Fruit fly (Drosophila melanogaster): ENCODE data around the gene ACXD.

The ACXD gene

dm6 chr3L:2257412-2257862, 20.0 kb downstream of the ACXD start, which contains the start of the genes CG1275 and Elp5 (continued):
- peak; percentile 89 for TF ChIP-seq MTF-1 (GFP tag; optimal IDR thresholded peaks at IDR 0.05; ENCODE audit: borderline replicate concordance)
- peak; percentile 99 for TF ChIP-seq so (GFP tag; IDR thresholded peaks at IDR 0.05)
- peak; percentile 99 for TF ChIP-seq CG6175 (GFP tag; IDR thresholded peaks at IDR 0.05)
- peak; percentile 57 for TF ChIP-seq CG9797 (GFP tag; optimal IDR thresholded peaks at IDR 0.05)
- peak; percentile 100 for TF ChIP-seq Awh (GFP tag; IDR thresholded peaks at IDR 0.05)
- peak; percentile 99 for TF ChIP-seq stc (GFP tag; IDR thresholded peaks at IDR 0.05)
- peak; percentile 94 for TF ChIP-seq pb (GFP tag; optimal IDR thresholded peaks at IDR 0.05)
- TF ChIP-seq dimm (GFP tag; IDR thresholded peaks at IDR 0.05), result peak; percentile 99
- peak; percentile 64 for TF ChIP-seq pzg (GFP tag; optimal IDR thresholded peaks at IDR 0.05)
- peak; percentile 99 for TF ChIP-seq ap (GFP tag; IDR thresholded peaks at IDR 0.05)
- TF ChIP-seq sug (tag; optimal IDR thresholded peaks at IDR 0.05), result peak; percentile 96
- TF ChIP-seq Adf1 (GFP tag; IDR thresholded peaks at IDR 0.05), result peak; percentile 90
- TF ChIP-seq otp (GFP tag; IDR thresholded peaks at IDR 0.05), result peak; percentile 99
- peak; percentile 94 for TF ChIP-seq CG8089 (GFP tag; optimal IDR thresholded peaks at IDR 0.05)
- peak; percentile 97 for TF ChIP-seq CG12219 (GFP tag; optimal IDR thresholded peaks at IDR 0.05)
- peak; percentile 95 for TF ChIP-seq CG10431 (GFP tag; optimal IDR thresholded peaks at IDR 0.05)
- peak; percentile 99 for TF ChIP-seq CG4730 (GFP tag; IDR thresholded peaks at IDR 0.05)
- peak; percentile 96 for TF ChIP-seq tup (GFP tag; optimal IDR thresholded peaks at IDR 0.05)
- TF ChIP-seq zf30C (GFP tag; optimal IDR thresholded peaks at IDR 0.05), result no peak
- TF ChIP-seq Fer2 (tag; optimal IDR thresholded peaks at IDR 0.05), result peak; percentile 98
- no peak for TF ChIP-seq tna (GFP tag; IDR thresholded peaks at IDR 0.05; ENCODE audit: partially characterized antibody)
- TF ChIP-seq inv (GFP tag; IDR thresholded peaks at IDR 0.05; ENCODE audit: partially characterized antibody), result peak; percentile 24; the same call in 1 of the 2 replicates
- peak; percentile 98 for TF ChIP-seq sr (GFP tag; IDR thresholded peaks at IDR 0.05)
- peak; percentile 91 for TF ChIP-seq CG15011 (GFP tag; optimal IDR thresholded peaks at IDR 0.05)
- TF ChIP-seq lilli (GFP tag; optimal IDR thresholded peaks at IDR 0.05), result peak; percentile 99
- TF ChIP-seq Abd-B (GFP tag; optimal IDR thresholded peaks at IDR 0.05), result peak; percentile 98
- TF ChIP-seq CG30020 (tag; optimal IDR thresholded peaks at IDR 0.05), result peak; percentile 85
- TF ChIP-seq pum (GFP tag; optimal IDR thresholded peaks at IDR 0.05), result peak; percentile 97
- TF ChIP-seq GATAe (GFP tag; conservative IDR thresholded peaks at IDR 0.05), result peak; percentile 99
- peak; percentile 98 for TF ChIP-seq CG7928 (GFP tag; optimal IDR thresholded peaks at IDR 0.05)
- peak; percentile 98 for TF ChIP-seq wor (GFP tag; IDR thresholded peaks at IDR 0.05)
- TF ChIP-seq ac (GFP tag; optimal IDR thresholded peaks at IDR 0.05), result peak; percentile 80
- TF ChIP-seq CG1024 (GFP tag; IDR thresholded peaks at IDR 0.05), result peak; percentile 98
- peak; percentile 98 for TF ChIP-seq CG13296 (GFP tag; optimal IDR thresholded peaks at IDR 0.05)
- TF ChIP-seq BEAF-32 (GFP tag; optimal IDR thresholded peaks at IDR 0.05), result peak; percentile 45
- no peak for TF ChIP-seq CG6791 (GFP tag; IDR thresholded peaks at IDR 0.05; ENCODE audit: partially characterized antibody)
- TF ChIP-seq CG4328 (GFP tag; optimal IDR thresholded peaks at IDR 0.05), result peak; percentile 93
- peak; percentile 86 for TF ChIP-seq z (GFP tag; IDR thresholded peaks at IDR 0.05)
- peak; percentile 99 for TF ChIP-seq CG9817 (tag; optimal IDR thresholded peaks at IDR 0.05)
- TF ChIP-seq phol (tag; optimal IDR thresholded peaks at IDR 0.05), result peak; percentile 96
- TF ChIP-seq Dip2 (GFP tag; IDR thresholded peaks at IDR 0.05), result peak; percentile 81
- peak; percentile 100 for TF ChIP-seq CG11456 (GFP tag; IDR thresholded peaks at IDR 0.05)
- peak; percentile 97 for TF ChIP-seq CG13624 (GFP tag; optimal IDR thresholded peaks at IDR 0.05)
- TF ChIP-seq p53 (GFP tag; optimal IDR thresholded peaks at IDR 0.05), result peak; percentile 87
- TF ChIP-seq CG15514 (GFP tag; optimal IDR thresholded peaks at IDR 0.05), result peak; percentile 92
- TF ChIP-seq D19A (tag; optimal IDR thresholded peaks at IDR 0.05), result peak; percentile 90
- peak; percentile 94 for TF ChIP-seq Blimp-1 (GFP tag; optimal IDR thresholded peaks at IDR 0.05)
- TF ChIP-seq D (optimal IDR thresholded peaks at IDR 0.05), result no peak
- peak; percentile 92 for TF ChIP-seq D (GFP tag; optimal IDR thresholded peaks at IDR 0.05)
- TF ChIP-seq HmgZ (tag; optimal IDR thresholded peaks at IDR 0.05), result peak; percentile 98
- TF ChIP-seq CG30431 (GFP tag; optimal IDR thresholded peaks at IDR 0.05), result peak; percentile 97
